Fruit fly (Drosophila melanogaster) whole organism, embryonic: ENCODE data around the gene CG1161.

Experiments
- Adf1 ChIP-seq: fragments of 200-800 bp; sonication (Bioruptor generic); IDR thresholded peaks from 2 replicates; pipeline ENCODE4 v1.3.6; 2022; ENCODE audit warnings: missing biosample characterization, missing genetic modification characterization
- B-H2 ChIP-seq: fragments of 200-800 bp; sonication (Bioruptor generic); optimal IDR thresholded peaks from 2 replicates; lab custom pipeline; 2018; ENCODE audit warnings: missing biosample characterization, mild to moderate bottlenecking, missing genetic modification characterization
- Bdp1 ChIP-seq: fragments of 200-800 bp; sonication (Bioruptor generic); optimal IDR thresholded peaks from 3 replicates; lab custom pipeline; 2016; ENCODE audit warnings: missing biosample characterization, missing genetic modification characterization
- Bteb2 ChIP-seq: fragments of 200-800 bp; sonication (Bioruptor generic); optimal IDR thresholded peaks from 2 replicates; lab custom pipeline; 2016; ENCODE audit warnings: missing biosample characterization, missing genetic modification characterization
- CG10431 ChIP-seq: fragments of 200-800 bp; sonication (Bioruptor generic); optimal IDR thresholded peaks from 3 replicates; lab custom pipeline; 2018; ENCODE audit warnings: missing biosample characterization, mild to moderate bottlenecking, missing genetic modification characterization
- CG11456 ChIP-seq: fragments of 200-800 bp; sonication (Bioruptor generic); IDR thresholded peaks from 3 replicates; pipeline ENCODE4 v1.3.6; 2022; ENCODE audit warnings: missing biosample characterization, missing genetic modification characterization
- CG12071 ChIP-seq: fragments of 200-800 bp; sonication (Bioruptor generic); optimal IDR thresholded peaks from 3 replicates; lab custom pipeline; 2018; ENCODE audit warnings: missing biosample characterization, mild to moderate bottlenecking, missing genetic modification characterization
- CG12942 ChIP-seq: fragments of 200-800 bp; sonication (Bioruptor generic); optimal IDR thresholded peaks from 3 replicates; lab custom pipeline; 2016; ENCODE audit warnings: missing biosample characterization, missing genetic modification characterization
- CG13296 ChIP-seq: fragments of 200-800 bp; sonication (Bioruptor generic); optimal IDR thresholded peaks from 3 replicates; lab custom pipeline; 2018; ENCODE audit warnings: missing biosample characterization, mild to moderate bottlenecking, missing genetic modification characterization
- CG13775 ChIP-seq: fragments of 200-800 bp; sonication (Bioruptor generic); optimal IDR thresholded peaks from 3 replicates; lab custom pipeline; 2017; ENCODE audit warnings: missing biosample characterization, mild to moderate bottlenecking, missing genetic modification characterization
- CG13894 ChIP-seq: fragments of 200-800 bp; sonication (Bioruptor generic); optimal IDR thresholded peaks from 3 replicates; lab custom pipeline; 2018; ENCODE audit warnings: missing biosample characterization, mild to moderate bottlenecking, missing genetic modification characterization, moderate library complexity
- CG15269 ChIP-seq: fragments of 200-800 bp; sonication (Bioruptor generic); optimal IDR thresholded peaks from 2 replicates; lab custom pipeline; 2018; ENCODE audit warnings: missing biosample characterization, mild to moderate bottlenecking, missing genetic modification characterization, moderate library complexity
- CG17568 ChIP-seq: fragments of 200-800 bp; sonication (Bioruptor generic); optimal IDR thresholded peaks from 2 replicates; lab custom pipeline; 2018; ENCODE audit warnings: missing biosample characterization, mild to moderate bottlenecking, missing genetic modification characterization, moderate library complexity
- CG18476 ChIP-seq: fragments of 200-800 bp; sonication (Bioruptor generic); optimal IDR thresholded peaks from 2 replicates; lab custom pipeline; 2016; ENCODE audit warnings: missing biosample characterization, mild to moderate bottlenecking, missing genetic modification characterization
- CG3281 ChIP-seq: fragments of 200-800 bp; sonication (Bioruptor generic); optimal IDR thresholded peaks from 3 replicates; lab custom pipeline; 2017; ENCODE audit warnings: missing biosample characterization, mild to moderate bottlenecking, missing genetic modification characterization
- CG6765 ChIP-seq: fragments of 200-800 bp; sonication (Bioruptor generic); optimal IDR thresholded peaks from 3 replicates; lab custom pipeline; 2017; ENCODE audit warnings: missing biosample characterization, mild to moderate bottlenecking, missing genetic modification characterization
- CG7372 ChIP-seq: fragments of 200-800 bp; sonication (Bioruptor generic); IDR thresholded peaks from 2 replicates; pipeline ENCODE4 v1.3.6; 2022; ENCODE audit warnings: missing biosample characterization, missing genetic modification characterization
- D19A ChIP-seq: fragments of 200-800 bp; optimal IDR thresholded peaks from 3 replicates; lab custom pipeline; 2019; ENCODE audit warnings: missing biosample characterization, mild to moderate bottlenecking, missing genetic modification characterization, moderate library complexity
- Eip74EF ChIP-seq, 2 experiments: fragments of 200-800 bp in 1 of 2; fragments of >200 bp in 1 of 2; sonication (Bioruptor generic) in 1 of 2; optimal IDR thresholded peaks; 2 replicates each; lab custom pipeline; 2017 to 2019; ENCODE audit warnings: missing biosample characterization in 2 of 2, missing genetic modification characterization in 2 of 2, mild to moderate bottlenecking in 1 of 2, moderate library complexity in 1 of 2
- Fer1 ChIP-seq: fragments of 200-800 bp; sonication (Bioruptor generic); optimal IDR thresholded peaks from 2 replicates; lab custom pipeline; 2017; ENCODE audit warnings: missing biosample characterization, mild to moderate bottlenecking, missing genetic modification characterization
- H15 ChIP-seq: fragments of 200-800 bp; sonication (Bioruptor generic); IDR thresholded peaks from 3 replicates; pipeline ENCODE4 v1.3.6; 2022; ENCODE audit warnings: missing biosample characterization, missing genetic modification characterization
- HmgZ ChIP-seq: fragments of 200-800 bp; sonication (Bioruptor generic); optimal IDR thresholded peaks from 2 replicates; lab custom pipeline; 2018; ENCODE audit warnings: missing biosample characterization, mild to moderate bottlenecking, missing genetic modification characterization
- MBD-R2 ChIP-seq: fragments of 200-800 bp; sonication (Bioruptor generic); IDR thresholded peaks from 2 replicates; pipeline ENCODE4 v1.3.6; 2022; ENCODE audit warnings: missing biosample characterization, missing genetic modification characterization
- MTF-1 ChIP-seq: fragments of 200-800 bp; sonication (Bioruptor generic); optimal IDR thresholded peaks from 2 replicates; lab custom pipeline; 2018; ENCODE audit warnings: missing biosample characterization, mild to moderate bottlenecking, missing genetic modification characterization, borderline replicate concordance
- Med ChIP-seq: fragments of 200-800 bp; sonication (Bioruptor generic); peaks from one replicate; lab custom pipeline; 2016; ENCODE audit warnings: missing biosample characterization, missing genetic modification characterization, mild to moderate bottlenecking, inconsistent platforms, moderate library complexity
- NC2α ChIP-seq: fragments of 200-800 bp; sonication (Bioruptor generic); optimal IDR thresholded peaks from 2 replicates; lab custom pipeline; 2016; ENCODE audit warnings: missing biosample characterization, missing genetic modification characterization
- Neu2 ChIP-seq: fragments of 200-800 bp; sonication (Bioruptor generic); optimal IDR thresholded peaks from 3 replicates; lab custom pipeline; 2016; ENCODE audit warnings: missing biosample characterization, missing genetic modification characterization, borderline replicate concordance
- Nf-YC ChIP-seq: fragments of 200-800 bp; optimal IDR thresholded peaks from 3 replicates; lab custom pipeline; 2019; ENCODE audit warnings: missing biosample characterization, mild to moderate bottlenecking, missing genetic modification characterization, moderate library complexity
- amos ChIP-seq: fragments of 200-800 bp; sonication (Bioruptor generic); IDR thresholded peaks from 2 replicates; pipeline ENCODE4 v1.3.6; 2022; ENCODE audit warnings: missing biosample characterization, missing genetic modification characterization; ENCODE audit not compliant: partially characterized antibody
- bbx ChIP-seq: fragments of 200-800 bp; sonication (Bioruptor generic); IDR thresholded peaks from 2 replicates; pipeline ENCODE4 v1.3.6; 2022; ENCODE audit warnings: missing biosample characterization, missing genetic modification characterization; ENCODE audit not compliant: partially characterized antibody
- btn ChIP-seq: fragments of 200-800 bp; sonication (Bioruptor generic); optimal IDR thresholded peaks from 2 replicates; lab custom pipeline; 2016; ENCODE audit warnings: missing biosample characterization, missing genetic modification characterization
- cato ChIP-seq: fragments of 200-800 bp; sonication (Bioruptor generic); optimal IDR thresholded peaks from 2 replicates; lab custom pipeline; 2016; ENCODE audit warnings: missing biosample characterization, missing genetic modification characterization, borderline replicate concordance
- caup ChIP-seq: fragments of 200-800 bp; sonication (Bioruptor generic); optimal IDR thresholded peaks from 3 replicates; lab custom pipeline; 2017; ENCODE audit warnings: missing biosample characterization, mild to moderate bottlenecking, missing genetic modification characterization, moderate library complexity; ENCODE audit not compliant: severe bottlenecking
- cg ChIP-seq: fragments of 200-800 bp; sonication (Bioruptor generic); optimal IDR thresholded peaks from 3 replicates; lab custom pipeline; 2019; ENCODE audit warnings: missing biosample characterization, mild to moderate bottlenecking, missing genetic modification characterization, moderate library complexity
- chm ChIP-seq: fragments of 200-800 bp; sonication (Bioruptor generic); IDR thresholded peaks from 2 replicates; pipeline ENCODE4 v1.3.6; 2022; ENCODE audit warnings: missing biosample characterization, missing genetic modification characterization
- crol ChIP-seq: fragments of 200-800 bp; sonication (Bioruptor generic); IDR thresholded peaks from 2 replicates; pipeline ENCODE4 v1.3.6; 2022; ENCODE audit warnings: missing biosample characterization, missing genetic modification characterization
- dmrt11E ChIP-seq: fragments of 200-800 bp; sonication (Bioruptor generic); optimal IDR thresholded peaks from 3 replicates; lab custom pipeline; 2018; ENCODE audit warnings: missing biosample characterization, mild to moderate bottlenecking, missing genetic modification characterization, moderate library complexity
- hb ChIP-seq: fragments of 200-800 bp; sonication (Bioruptor generic); IDR thresholded peaks from 3 replicates; pipeline ENCODE4 v1.3.6; 2022; ENCODE audit warnings: missing biosample characterization, missing genetic modification characterization; ENCODE audit not compliant: partially characterized antibody
- kay ChIP-seq: fragments of 200-800 bp; sonication (Bioruptor generic); optimal IDR thresholded peaks from 2 replicates; lab custom pipeline; 2016; ENCODE audit warnings: missing biosample characterization, missing genetic modification characterization
- nau ChIP-seq: fragments of 200-800 bp; sonication (Bioruptor generic); optimal IDR thresholded peaks from 3 replicates; lab custom pipeline; 2017; ENCODE audit warnings: missing biosample characterization, mild to moderate bottlenecking, missing genetic modification characterization, missing genetic modification reagents
- nom ChIP-seq: fragments of 200-800 bp; sonication (Bioruptor generic); optimal IDR thresholded peaks from 2 replicates; lab custom pipeline; 2017; ENCODE audit warnings: missing biosample characterization, missing genetic modification characterization, mild to moderate bottlenecking, moderate library complexity, missing genetic modification reagents
- scrt ChIP-seq: fragments of 200-800 bp; sonication (Bioruptor generic); optimal IDR thresholded peaks from 2 replicates; lab custom pipeline; 2018; ENCODE audit warnings: missing biosample characterization, mild to moderate bottlenecking, missing genetic modification characterization, moderate library complexity
- sd ChIP-seq: fragments of 200-800 bp; sonication (Bioruptor generic); optimal IDR thresholded peaks from 3 replicates; lab custom pipeline; 2018; ENCODE audit warnings: missing biosample characterization, mild to moderate bottlenecking, missing genetic modification characterization, moderate library complexity
- sens ChIP-seq: fragments of 200-800 bp; sonication (Bioruptor generic); peaks from one replicate; lab custom pipeline; 2016; ENCODE audit warnings: missing biosample characterization, missing genetic modification characterization
- sr ChIP-seq: fragments of 200-800 bp; sonication (Bioruptor generic); IDR thresholded peaks from 3 replicates; pipeline ENCODE4 v1.3.6; 2022; ENCODE audit warnings: missing biosample characterization, missing genetic modification characterization

CG1161 gene

DNA sequence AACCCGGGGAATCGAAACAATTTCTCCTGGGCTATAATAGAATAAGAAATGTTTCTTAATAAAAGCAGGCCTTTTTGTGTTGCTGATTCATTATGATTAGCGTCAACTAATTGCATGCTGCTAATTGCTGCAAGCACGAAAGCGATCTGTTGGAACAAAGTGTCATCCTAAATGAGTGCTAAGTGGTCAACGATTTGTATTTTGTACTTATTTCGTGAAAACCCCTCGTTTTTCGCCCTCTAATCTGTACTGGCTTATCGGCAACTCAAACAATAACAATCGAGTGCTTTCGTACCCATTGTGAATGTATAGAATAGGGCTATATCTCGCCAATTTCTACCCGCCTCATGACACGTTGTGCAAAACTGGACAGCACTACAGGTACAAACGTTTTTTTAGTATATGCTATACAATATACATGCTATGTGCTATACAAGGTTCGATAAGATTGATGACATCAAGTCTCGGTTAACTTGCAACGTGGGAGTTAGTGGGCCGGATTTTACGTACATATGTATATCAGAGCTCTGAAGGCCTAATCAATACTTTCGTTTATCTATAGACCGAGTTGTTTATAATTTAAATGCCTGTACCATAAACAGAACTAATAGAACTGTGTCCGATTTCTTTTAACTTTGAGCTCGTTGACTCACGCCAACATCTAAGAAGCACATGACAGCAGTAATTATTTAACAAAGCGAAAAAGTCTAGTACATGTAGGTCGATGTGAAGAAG lies 9.8 kb downstream of the CG1161 start (continued):
- peak in 1 of 2 experiments; percentile 79 for TF ChIP-seq Eip74EF (GFP tag; optimal IDR thresholded peaks at IDR 0.05; lab: Kevin White, UChicago)
- peak; percentile 20 for TF ChIP-seq Med (GFP tag; lab: Kevin White, UChicago)
- 0 out of 2 replicates have a peak, but pooled peaks have one; percentile 16 for TF ChIP-seq chm
- TF ChIP-seq CG17568 (GFP tag; lab: Kevin White, UChicago), result peak; percentile 13
- peak; percentile 27 for TF ChIP-seq sens
- no peak for TF ChIP-seq CG11456 (GFP tag; lab: Robert Waterston, UW)
- TF ChIP-seq Bteb2, result no peak
- no peak for TF ChIP-seq CG3281 (GFP tag; lab: Kevin White, UChicago)
- TF ChIP-seq Nf-YC (tag; lab: Kevin White, UChicago), result peak; percentile 4
- TF ChIP-seq H15 (GFP tag; lab: Robert Waterston, UW), result 0 out of 3 replicates have a peak, but pooled peaks have one; percentile 16
- peak; percentile 21 for TF ChIP-seq sd
- TF ChIP-seq CG13296 (GFP tag; lab: Kevin White, UChicago), result peak; percentile 46

DNA sequence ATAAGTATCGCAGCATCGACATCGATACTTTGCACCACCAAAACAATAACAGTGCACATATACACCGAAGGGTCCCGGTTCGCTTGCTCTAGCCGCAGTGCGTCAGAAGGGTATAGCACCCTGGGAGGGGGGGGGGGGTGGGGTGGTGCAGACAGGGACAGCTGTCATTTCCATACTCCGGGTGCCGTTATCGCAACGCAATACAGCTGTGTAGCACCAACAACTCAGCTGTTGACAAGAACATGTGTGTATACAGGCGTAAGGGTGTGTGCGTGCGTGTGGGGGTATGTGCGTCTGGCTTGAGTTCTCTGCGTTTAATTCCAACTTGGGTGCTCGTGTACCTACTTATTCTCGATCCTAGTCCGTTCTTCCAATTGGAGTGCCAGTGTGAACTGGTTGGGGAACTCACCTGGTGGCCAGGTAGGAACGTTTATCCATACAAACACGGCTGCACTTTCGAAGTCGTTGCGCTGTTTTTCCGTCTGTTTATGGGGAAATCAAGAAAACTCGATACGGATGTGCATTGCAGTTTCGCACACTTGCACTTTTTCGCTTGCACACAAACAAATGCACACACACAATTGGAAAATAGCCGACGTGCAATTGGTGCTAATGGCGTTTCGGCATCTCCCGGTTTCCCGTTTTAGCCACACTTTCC lies 12.7 kb downstream of the CG1161 start:
- TF ChIP-seq sr (GFP tag; lab: Robert Waterston, UW) (0 out of 3 replicates have a peak, but pooled peaks have one; percentile 36), dmrt11E (tag; lab: Kevin White, UChicago) (no peak), CG13775 (no peak), caup (GFP tag; lab: Kevin White, UChicago) (peak; percentile 50), D19A (peak; percentile 22), scrt (GFP tag; lab: Kevin White, UChicago) (peak; percentile 22), Fer1 (peak; percentile 58), CG12942 (GFP tag; lab: Kevin White, UChicago) (no peak), CG12071 (GFP tag; lab: Kevin White, UChicago) (peak; percentile 36), amos (GFP tag; lab: Robert Waterston, UW) (peak; percentile 24; the same call in 1 of the 2 replicates), NC2α (no peak), CG18476 (no peak), kay (GFP tag; lab: Kevin White, UChicago) (no peak), cg (GFP tag; lab: Kevin White, UChicago) (peak; percentile 91), CG7372 (GFP tag; lab: Robert Waterston, UW) (peak; percentile 21; the same call in 1 of the 2 replicates), bbx (GFP tag; lab: Robert Waterston, UW) (peak; percentile 44; the same call in 1 of the 2 replicates), hb (no peak), HmgZ (tag; lab: Kevin White, UChicago) (peak; percentile 0), CG10431 (GFP tag; lab: Kevin White, UChicago) (peak; percentile 8), nau (GFP tag; lab: Kevin White, UChicago) (peak; percentile 20), chm (peak; percentile 66), nom (GFP tag; lab: Kevin White, UChicago) (peak; percentile 60), CG15269 (peak; percentile 24), Bdp1 (GFP tag; lab: Kevin White, UChicago) (no peak), btn (GFP tag; lab: Kevin White, UChicago) (no peak), cato (no peak), CG6765 (GFP tag; lab: Kevin White, UChicago) (peak; percentile 5), MBD-R2 (GFP tag; lab: Robert Waterston, UW) (peak; percentile 13; the same call in 1 of the 2 replicates), CG13894 (tag; lab: Kevin White, UChicago) (peak; percentile 11), Adf1 (GFP tag; lab: Robert Waterston, UW) (peak; percentile 19; the same call in 1 of the 2 replicates), MTF-1 (GFP tag; lab: Kevin White, UChicago) (peak; percentile 28), crol (GFP tag; lab: Robert Waterston, UW) (peak; percentile 98), B-H2 (peak; percentile 10), Neu2 (GFP tag; lab: Kevin White, UChicago) (peak; percentile 42)
